Worm (Caenorhabditis elegans): ENCODE data around the gene F42G4.7.
A peak's percentile ranks its signal among the peaks of the same experiment; 100 is the strongest.
"Not testable (repeated sequence)": the region's sequence is repeated elsewhere in the genome, so short reads cannot be mapped to it uniquely, and the experiment has no call there.

F42G4.7 gene

ce11 chrII:13016381-13016780 lies 30.7 kb downstream of the F42G4.7 start (continued):
- TF ChIP-seq set-16 (GFP tag; IDR thresholded peaks at IDR 0.05) (peak; percentile 29; the same call in 1 of the 2 replicates), Y75B8A.6 (GFP tag; IDR thresholded peaks at IDR 0.05) (0 out of 2 replicates have a peak, but pooled peaks have one; percentile 41), madf-5 (GFP tag; IDR thresholded peaks at IDR 0.05) (0 out of 4 replicates have a peak, but pooled peaks of 1 of the 2 experiments have one; percentile 46), dve-1 (tag; optimal IDR thresholded peaks at IDR 0.05; ENCODE audit: insufficient read depth) (peak; percentile 63), rbr-2 (tag; optimal IDR thresholded peaks at IDR 0.05) (peak; percentile 70), snpc-1.2 (GFP tag; IDR thresholded peaks at IDR 0.05) (0 out of 2 replicates have a peak, but pooled peaks have one; percentile 25), lin-1 (GFP tag; IDR thresholded peaks at IDR 0.05) (peak; percentile 89), zfp-3 (GFP tag; conservative IDR thresholded peaks at IDR 0.05) (peak; percentile 90), lin-13 (GFP tag; optimal IDR thresholded peaks at IDR 0.05) (peak; percentile 21), tra-1 (GFP tag; IDR thresholded peaks at IDR 0.05) (peak; percentile 88; the same call in 1 of the 2 replicates), lin-29 (GFP tag; IDR thresholded peaks at IDR 0.05) (peak; percentile 91), nhr-48 (tag; optimal IDR thresholded peaks at IDR 0.05) (peak; percentile 21), lsy-2 (tag; optimal IDR thresholded peaks at IDR 0.05) (peak; percentile 2 to 60), egl-43 (GFP tag; IDR thresholded peaks at IDR 0.05) (peak; percentile 84), mes-2 (tag; optimal IDR thresholded peaks at IDR 0.05; ENCODE audit: poor library complexity, severe bottlenecking) (peak; percentile 69), ZK337.2 (GFP tag; IDR thresholded peaks at IDR 0.05) (peak; percentile 50; the same call in 1 of the 2 replicates), T26A8.4 (GFP tag; IDR thresholded peaks at IDR 0.05) (peak; percentile 97), unc-62 (GFP tag; optimal IDR thresholded peaks at IDR 0.05 in 1 of 2) (peak in 1 of 2 experiments; percentile 16)
- TF ChIP-seq unc-62 (tag; optimal IDR thresholded peaks at IDR 0.05) = not testable (repeated sequence)

ce11 chrII:13013966-13014365 lies 33.1 kb downstream of the F42G4.7 start, which contains the start of gene F18A11.5:
Gene F18A11.5 (minus strand): TSS chrII:13014286.
- TF ChIP-seq zip-2 (tag; optimal IDR thresholded peaks at IDR 0.05) (no peak), ama-1 (optimal IDR thresholded peaks at IDR 0.05) (peak; percentile 69), aha-1 (tag) (peak; percentile 2), nhr-111 (GFP tag; optimal IDR thresholded peaks at IDR 0.05) (no peak), F26F4.8 (GFP tag; conservative IDR thresholded peaks at IDR 0.05) (no peak), mdt-29 (GFP tag; IDR thresholded peaks at IDR 0.05) (no peak), rbr-2 (tag; optimal IDR thresholded peaks at IDR 0.05) (peak; percentile 7), T20F7.1 (GFP tag; optimal IDR thresholded peaks at IDR 0.05) (no peak), hlh-11 (tag; optimal IDR thresholded peaks at IDR 0.05) (peak; percentile 29), lim-7 (GFP tag; IDR thresholded peaks at IDR 0.05) (no peak), dve-1 (tag; optimal IDR thresholded peaks at IDR 0.05; ENCODE audit: insufficient read depth) (peak; percentile 3), ces-1 (GFP tag; optimal IDR thresholded peaks at IDR 0.05) (no peak), daf-19 (GFP tag; conservative IDR thresholded peaks at IDR 0.05) (no peak), arid-1 (GFP tag; conservative IDR thresholded peaks at IDR 0.05) (0 out of 2 replicates have a peak, but pooled peaks have one; percentile 48), unc-130 (GFP tag; optimal IDR thresholded peaks at IDR 0.05) (no peak), saeg-2 (GFP tag; IDR thresholded peaks at IDR 0.05) (no peak), ctbp-1 (GFP tag; IDR thresholded peaks at IDR 0.05) (no peak), sdz-12 (GFP tag; optimal IDR thresholded peaks at IDR 0.05) (no peak), lin-13 (GFP tag; optimal IDR thresholded peaks at IDR 0.05) (no peak), nhr-237 (tag; optimal IDR thresholded peaks at IDR 0.05) (no peak), ZK337.2 (GFP tag; IDR thresholded peaks at IDR 0.05) (no peak), tra-1 (GFP tag; IDR thresholded peaks at IDR 0.05) (no peak)

- no peak for TF ChIP-seq nhr-111 (GFP tag; optimal IDR thresholded peaks at IDR 0.05)
- 0 out of 2 replicates have a peak, but pooled peaks have one; percentile 17 for TF ChIP-seq dmd-9 (GFP tag; IDR thresholded peaks at IDR 0.05)
- TF ChIP-seq lin-39 (tag; optimal IDR thresholded peaks at IDR 0.05) = no peak
- TF ChIP-seq F10B5.3 (tag; optimal IDR thresholded peaks at IDR 0.05) = no peak
- no peak for TF ChIP-seq egl-27 (tag; optimal IDR thresholded peaks at IDR 0.05)
- no peak for TF ChIP-seq snpc-4 (tag; optimal IDR thresholded peaks at IDR 0.05)
- TF ChIP-seq Y48G9A.11 (GFP tag; IDR thresholded peaks at IDR 0.05) = no peak
- 0 out of 2 replicates have a peak, but pooled peaks have one; percentile 55 for TF ChIP-seq D1046.2 (GFP tag; IDR thresholded peaks at IDR 0.05)
- TF ChIP-seq dmd-6 (GFP tag; IDR thresholded peaks at IDR 0.05) = 0 out of 2 replicates have a peak, but pooled peaks have one; percentile 18
- peak in 1 of 2 experiments; percentile 29 for TF ChIP-seq unc-62 (GFP tag; optimal IDR thresholded peaks at IDR 0.05 in 1 of 2)
- no peak for TF ChIP-seq unc-62 (tag; optimal IDR thresholded peaks at IDR 0.05)
- TF ChIP-seq hif-1 (tag; optimal IDR thresholded peaks at IDR 0.05) = no peak
- no peak for TF ChIP-seq ceh-44 (GFP tag; IDR thresholded peaks at IDR 0.05)
- TF ChIP-seq ama-1 (optimal IDR thresholded peaks at IDR 0.05) = no peak
- 0 out of 2 replicates have a peak, but pooled peaks have one; percentile 37 for TF ChIP-seq tra-1 (GFP tag; IDR thresholded peaks at IDR 0.05)
- no peak for TF ChIP-seq lsy-2 (tag; optimal IDR thresholded peaks at IDR 0.05)
- TF ChIP-seq ceh-28 (tag; optimal IDR thresholded peaks at IDR 0.05) = no peak
- no peak for TF ChIP-seq nhr-28 (tag; optimal IDR thresholded peaks at IDR 0.05)
Measured at ce11 chrII:13012684-13013083, 34.4 kb downstream of the F42G4.7 start.
